Fruit fly (Drosophila melanogaster): Measurements from ENCODE around the gene cyst.

DNA sequence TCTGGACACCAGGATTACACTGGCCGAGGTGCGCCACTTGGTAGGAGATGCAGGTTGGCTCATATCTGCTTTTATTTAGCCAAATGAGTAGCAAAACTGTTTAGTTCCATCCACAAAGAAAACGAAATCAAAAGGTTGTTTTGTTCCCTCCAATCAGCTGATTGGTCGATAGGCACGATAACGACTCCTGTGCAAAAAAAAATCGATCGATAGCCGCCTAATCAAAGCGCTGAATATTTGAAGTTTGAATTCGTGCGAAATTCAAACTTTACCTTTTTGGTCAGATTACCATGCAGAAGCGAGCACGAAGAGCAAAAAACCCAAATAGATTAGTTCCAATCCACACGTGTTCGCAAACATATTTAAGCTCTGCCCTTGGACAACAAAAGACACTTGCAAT lies 24.0 kb downstream of the cyst start, which contains the start of the genes CG10195 and CG13084:
- TF ChIP-seq CG8478 (optimal IDR thresholded peaks at IDR 0.05) (no peak), tx (GFP tag; optimal IDR thresholded peaks at IDR 0.05) (no peak), eyg (GFP tag; optimal IDR thresholded peaks at IDR 0.05) (no peak)
